Worm (Caenorhabditis elegans) whole organism, L4 larva: ENCODE data around the gene nspc-19.

Source experiments
- D1046.2 ChIP-seq: fragments of 200-800 bp; sonication (Bioruptor generic); IDR thresholded peaks from 2 replicates; pipeline ENCODE4 v1.3.6; 2022; ENCODE audit warnings: missing genetic modification characterization, missing compliant biosample characterization
- F37D6.2 ChIP-seq: sonication (generic microtip); optimal IDR thresholded peaks from 2 replicates; lab custom pipeline; 2016; ENCODE audit warnings: mild to moderate bottlenecking, missing genetic modification characterization, missing compliant biosample characterization
- T20F7.1 ChIP-seq: fragments of 200-800 bp; sonication (Bioruptor generic); optimal IDR thresholded peaks from 2 replicates; lab custom pipeline; 2018; ENCODE audit warnings: mild to moderate bottlenecking, missing genetic modification characterization, missing compliant biosample characterization
- Y48G9A.11 ChIP-seq: fragments of 200-800 bp; sonication (Bioruptor generic); IDR thresholded peaks from 2 replicates; pipeline ENCODE4 v1.3.6; 2022; ENCODE audit warnings: missing genetic modification reagents, missing genetic modification characterization, missing compliant biosample characterization
- aha-1 ChIP-seq: fragments of 150-350 bp; peaks from one replicate; lab custom pipeline; 2014; ENCODE audit warnings: missing biosample characterization, missing genetic modification characterization
- aly-2 ChIP-seq: sonication (generic microtip); optimal IDR thresholded peaks from 2 replicates; lab custom pipeline; 2018; ENCODE audit warnings: missing biosample characterization, missing genetic modification characterization
- ceh-44 ChIP-seq: fragments of 200-800 bp; sonication (Bioruptor generic); IDR thresholded peaks from 2 replicates; pipeline ENCODE4 v1.3.6; 2022; ENCODE audit warnings: missing genetic modification reagents, missing genetic modification characterization, missing compliant biosample characterization
- ctbp-1 ChIP-seq: fragments of 200-800 bp; sonication (Bioruptor generic); IDR thresholded peaks from 2 replicates; pipeline ENCODE4 v1.3.6; 2022; ENCODE audit warnings: missing genetic modification reagents, missing genetic modification characterization, missing compliant biosample characterization
- daf-12 ChIP-seq: fragments of 150-350 bp; optimal IDR thresholded peaks from 2 replicates; lab custom pipeline; 2014; ENCODE audit warnings: missing biosample characterization, missing genetic modification reagents, missing genetic modification characterization
- daf-16 ChIP-seq, 3 experiments: sonication (generic microtip); optimal IDR thresholded peaks; 2 replicates each; lab custom pipeline; 2016 to 2017; ENCODE audit warnings: missing genetic modification characterization in 3 of 3, missing genetic modification reagents in 3 of 3, mild to moderate bottlenecking in 2 of 3, missing compliant biosample characterization in 2 of 3, missing biosample characterization in 1 of 3, moderate library complexity in 1 of 3
- daf-8 ChIP-seq: fragments of 200-800 bp; sonication (Bioruptor generic); IDR thresholded peaks from 2 replicates; pipeline ENCODE4 v1.3.6; 2022; ENCODE audit warnings: missing genetic modification characterization, missing compliant biosample characterization
- dmd-6 ChIP-seq: fragments of 200-800 bp; sonication (Bioruptor generic); IDR thresholded peaks from 2 replicates; pipeline ENCODE4 v1.3.6; 2022; ENCODE audit warnings: missing genetic modification reagents, missing genetic modification characterization, missing compliant biosample characterization
- dmd-8 ChIP-seq: fragments of 200-800 bp; sonication (Bioruptor generic); IDR thresholded peaks from 2 replicates; pipeline ENCODE4 v1.3.6; 2022; ENCODE audit warnings: missing genetic modification characterization, missing compliant biosample characterization
- dve-1 ChIP-seq: sonication (generic microtip); optimal IDR thresholded peaks from 2 replicates; lab custom pipeline; 2017; ENCODE audit warnings: antibody characterized with exemption, mild to moderate bottlenecking, missing genetic modification characterization, missing compliant biosample characterization; ENCODE audit not compliant: insufficient read depth
- egl-27 ChIP-seq: sonication (generic microtip); optimal IDR thresholded peaks from 3 replicates; lab custom pipeline; 2017; ENCODE audit warnings: missing biosample characterization, missing genetic modification reagents, missing genetic modification characterization
- fkh-10 ChIP-seq: fragments of 150-350 bp; optimal IDR thresholded peaks from 2 replicates; lab custom pipeline; 2014; ENCODE audit warnings: missing biosample characterization, missing genetic modification reagents, missing genetic modification characterization
- hlh-11 ChIP-seq: fragments of 200-800 bp; sonication (Bioruptor generic); optimal IDR thresholded peaks from 2 replicates; lab custom pipeline; 2018; ENCODE audit warnings: mild to moderate bottlenecking, missing genetic modification characterization, missing compliant biosample characterization
- hlh-30 ChIP-seq: sonication (generic microtip); optimal IDR thresholded peaks from 2 replicates; lab custom pipeline; 2017; ENCODE audit warnings: antibody characterized with exemption, mild to moderate bottlenecking, missing genetic modification characterization, missing compliant biosample characterization; ENCODE audit not compliant: insufficient read depth
- lin-13 ChIP-seq: fragments of 150-350 bp; optimal IDR thresholded peaks from 2 replicates; lab custom pipeline; 2014; ENCODE audit warnings: missing biosample characterization, missing genetic modification reagents, missing genetic modification characterization
- madf-9 ChIP-seq: fragments of 200-800 bp; sonication (Bioruptor generic); conservative IDR thresholded peaks from 2 replicates; pipeline ENCODE4 v1.3.6; 2022; ENCODE audit warnings: missing genetic modification reagents, missing genetic modification characterization, missing compliant biosample characterization
- mdl-1 ChIP-seq, 2 experiments: fragments of 150-350 bp in 1 of 2; sonication (generic microtip) in 1 of 2; optimal IDR thresholded peaks; 2 replicates each; lab custom pipeline; 2014 to 2017; ENCODE audit warnings: missing biosample characterization in 2 of 2, missing genetic modification characterization in 2 of 2
- mes-2 ChIP-seq: sonication (generic microtip); optimal IDR thresholded peaks from 2 replicates; lab custom pipeline; 2016; ENCODE audit warnings: missing genotype, mild to moderate bottlenecking, missing genetic modification characterization, missing compliant biosample characterization; ENCODE audit not compliant: poor library complexity, severe bottlenecking
- nhr-102 ChIP-seq: sonication (generic microtip); optimal IDR thresholded peaks from 2 replicates; lab custom pipeline; 2016; ENCODE audit warnings: mild to moderate bottlenecking, missing genetic modification characterization, moderate library complexity, missing compliant biosample characterization
- nhr-11 ChIP-seq: fragments of 150-350 bp; optimal IDR thresholded peaks from 2 replicates; lab custom pipeline; 2014; ENCODE audit warnings: missing biosample characterization, missing genetic modification characterization
- nhr-111 ChIP-seq: fragments of 200-800 bp; sonication (Bioruptor generic); optimal IDR thresholded peaks from 2 replicates; lab custom pipeline; 2018; ENCODE audit warnings: mild to moderate bottlenecking, missing genetic modification characterization, missing compliant biosample characterization
- nhr-28 ChIP-seq: fragments of 150-350 bp; optimal IDR thresholded peaks from 2 replicates; lab custom pipeline; 2014; ENCODE audit warnings: missing biosample characterization, missing genetic modification characterization
- nhr-41 ChIP-seq: fragments of 200-800 bp; sonication (Bioruptor generic); IDR thresholded peaks from 2 replicates; pipeline ENCODE4 v1.3.6; 2022; ENCODE audit warnings: missing genetic modification reagents, missing genetic modification characterization, missing compliant biosample characterization
- nhr-48 ChIP-seq: sonication (generic microtip); optimal IDR thresholded peaks from 2 replicates; lab custom pipeline; 2016; ENCODE audit warnings: mild to moderate bottlenecking, missing genetic modification characterization, missing compliant biosample characterization
- nhr-77 ChIP-seq: fragments of 150-350 bp; optimal IDR thresholded peaks from 2 replicates; lab custom pipeline; 2014; ENCODE audit warnings: missing biosample characterization, missing genetic modification characterization
- php-3 ChIP-seq: fragments of 200-800 bp; sonication (Bioruptor generic); IDR thresholded peaks from 2 replicates; pipeline ENCODE4 v1.3.6; 2022; ENCODE audit warnings: missing genetic modification reagents, missing genetic modification characterization, missing compliant biosample characterization
- pqm-1 ChIP-seq: sonication (generic microtip); optimal IDR thresholded peaks from 2 replicates; lab custom pipeline; 2017; ENCODE audit warnings: missing biosample characterization, missing genetic modification characterization
- rbr-2 ChIP-seq: sonication (generic microtip); optimal IDR thresholded peaks from 2 replicates; lab custom pipeline; 2016; ENCODE audit warnings: missing genotype, missing genetic modification characterization, missing compliant biosample characterization
- saeg-2 ChIP-seq: fragments of 200-800 bp; sonication (Bioruptor generic); IDR thresholded peaks from 2 replicates; pipeline ENCODE4 v1.3.6; 2022; ENCODE audit warnings: missing genetic modification reagents, missing genetic modification characterization, missing compliant biosample characterization
- snpc-4 ChIP-seq: fragments of 150-350 bp; optimal IDR thresholded peaks from 2 replicates; lab custom pipeline; 2014; ENCODE audit warnings: missing biosample characterization, missing genetic modification characterization
- unc-62 ChIP-seq, 3 experiments: fragments of 150-350 bp in 1 of 3; sonication (generic microtip); optimal IDR thresholded peaks in 2 of 3; peaks in 1 of 3; 1 replicate in 1 of 3; 2 replicates in 2 of 3; lab custom pipeline; 2014 to 2017; ENCODE audit warnings: missing biosample characterization in 3 of 3, missing genetic modification characterization in 3 of 3, missing genetic modification reagents in 3 of 3, missing genotype in 1 of 3
- zfp-2 ChIP-seq: sonication (generic microtip); optimal IDR thresholded peaks from 2 replicates; lab custom pipeline; 2016; ENCODE audit warnings: mild to moderate bottlenecking, missing genetic modification characterization, missing compliant biosample characterization
- zfp-3 ChIP-seq: fragments of 200-800 bp; sonication (Bioruptor generic); conservative IDR thresholded peaks from 2 replicates; pipeline ENCODE4 v1.3.6; 2022; ENCODE audit warnings: missing genetic modification reagents, missing genetic modification characterization, missing compliant biosample characterization
- ztf-11 ChIP-seq: fragments of 150-350 bp; optimal IDR thresholded peaks from 2 replicates; lab custom pipeline; 2014; ENCODE audit warnings: missing biosample characterization, missing genetic modification characterization

Gene nspc-19

ce11 chrX:14534117-14534516, 5.6 kb downstream of the nspc-19 start, which contains the start of gene T24C2.5:
TSS of gene T24C2.5 (plus strand) at chrX:14534417.
- TF ChIP-seq hlh-30 (tag; lab: Kevin White, UChicago) (peak; percentile 7), daf-12 (tag; lab: Kevin White, UChicago) (no peak), zfp-3 (GFP tag; lab: Robert Waterston, UW) (no peak), daf-8 (no peak)

- TF ChIP-seq nhr-48 (tag; lab: Kevin White, UChicago) (no peak), daf-16 (GFP tag; optimal IDR thresholded peaks at IDR 0.05; lab: Kevin White, UChicago) (no peak), daf-16 (tag; optimal IDR thresholded peaks at IDR 0.05; lab: Kevin White, UChicago) (peak; percentile 63), aha-1 (tag; lab: Kevin White, UChicago) (peak; percentile 81)
These were observed 6.1 kb downstream of the nspc-19 start for ce11 chrX:14534596-14534995.

- TF ChIP-seq D1046.2 (GFP tag; lab: Robert Waterston, UW): no peak
- peak; percentile 28 for TF ChIP-seq hlh-11 (tag; lab: Kevin White, UChicago)
- no peak for TF ChIP-seq daf-16 (GFP tag; optimal IDR thresholded peaks at IDR 0.05; lab: Kevin White, UChicago)
- peak; percentile 39 for TF ChIP-seq daf-16 (tag; optimal IDR thresholded peaks at IDR 0.05; lab: Kevin White, UChicago)
- no peak for TF ChIP-seq daf-8
- peak in 1 of 2 experiments; percentile 40 for TF ChIP-seq unc-62 (GFP tag; optimal IDR thresholded peaks at IDR 0.05 in 1 of 2; lab: Kevin White, UChicago)
- no peak for TF ChIP-seq unc-62 (tag; optimal IDR thresholded peaks at IDR 0.05; lab: Kevin White, UChicago)
- TF ChIP-seq lin-13: no peak
- no peak for TF ChIP-seq nhr-11 (tag; lab: Kevin White, UChicago)
- TF ChIP-seq T20F7.1 (GFP tag; lab: Kevin White, UChicago): no peak
- TF ChIP-seq fkh-10 (GFP tag; lab: Kevin White, UChicago): no peak
- 0 out of 2 replicates have a peak, but pooled peaks have one; percentile 21 for TF ChIP-seq dmd-6 (GFP tag; lab: Robert Waterston, UW)
- no peak for TF ChIP-seq ceh-44 (GFP tag; lab: Robert Waterston, UW)
These were observed 7.4 kb downstream of the nspc-19 start for ce11 chrX:14535913-14536312.

ce11 chrX:14537625-14538024, 9.1 kb downstream of the nspc-19 start:
- no peak for TF ChIP-seq ztf-11 (tag; lab: Kevin White, UChicago)
- no peak for TF ChIP-seq F37D6.2
- no peak for TF ChIP-seq dmd-8 (GFP tag; lab: Robert Waterston, UW)
- TF ChIP-seq nhr-77 (tag; lab: Kevin White, UChicago): peak; percentile 59
- TF ChIP-seq saeg-2 (GFP tag; lab: Robert Waterston, UW): no peak
- TF ChIP-seq daf-16 (GFP tag; optimal IDR thresholded peaks at IDR 0.05; lab: Kevin White, UChicago): no peak
- peak; percentile 85 for TF ChIP-seq daf-16 (tag; optimal IDR thresholded peaks at IDR 0.05; lab: Kevin White, UChicago)
- no peak for TF ChIP-seq snpc-4
- peak; percentile 38 for TF ChIP-seq pqm-1 (tag; lab: Kevin White, UChicago)
- TF ChIP-seq daf-12 (tag; lab: Kevin White, UChicago): no peak
- TF ChIP-seq madf-9 (GFP tag; lab: Robert Waterston, UW): no peak
- no peak for TF ChIP-seq nhr-48 (tag; lab: Kevin White, UChicago)
- TF ChIP-seq mdl-1 (tag; optimal IDR thresholded peaks at IDR 0.05; lab: Kevin White, UChicago): peak in 1 of 2 experiments; percentile 44
- TF ChIP-seq nhr-28 (tag; lab: Kevin White, UChicago): peak; percentile 82
- TF ChIP-seq nhr-111 (GFP tag; lab: Kevin White, UChicago): no peak
- TF ChIP-seq zfp-2 (tag; lab: Kevin White, UChicago): no peak
- TF ChIP-seq hlh-30 (tag; lab: Kevin White, UChicago): peak; percentile 39
- TF ChIP-seq ctbp-1 (GFP tag; lab: Robert Waterston, UW): no peak
- TF ChIP-seq nhr-41 (GFP tag; lab: Robert Waterston, UW): no peak
- TF ChIP-seq rbr-2 (tag; lab: Kevin White, UChicago): no peak
- TF ChIP-seq php-3 (GFP tag; lab: Robert Waterston, UW): peak; percentile 41; the same call in 1 of the 2 replicates
- no peak for TF ChIP-seq aly-2 (tag; lab: Kevin White, UChicago)
- peak; percentile 61 for TF ChIP-seq hlh-11 (tag; lab: Kevin White, UChicago)
- no peak for TF ChIP-seq nhr-102 (tag; lab: Kevin White, UChicago)
- TF ChIP-seq Y48G9A.11 (GFP tag; lab: Robert Waterston, UW): no peak
- no peak for TF ChIP-seq mes-2
- no peak for TF ChIP-seq egl-27 (tag; lab: Kevin White, UChicago)
- no peak for TF ChIP-seq D1046.2 (GFP tag; lab: Robert Waterston, UW)
- peak; percentile 34 for TF ChIP-seq dmd-6 (GFP tag; lab: Robert Waterston, UW)
- TF ChIP-seq dve-1 (tag; lab: Kevin White, UChicago): peak; percentile 22
- TF ChIP-seq, all 104 proteins: peak for 10
